Worm (Caenorhabditis elegans) whole organism, L1 larva: Measurements from ENCODE around the gene helq-1.

Source experiments
- C04F5.9 ChIP-seq: sonication (generic microtip); optimal IDR thresholded peaks from 2 replicates; lab custom pipeline; 2016; ENCODE audit warnings: missing genetic modification characterization, missing compliant biosample characterization
- C16A3.4 ChIP-seq: fragments of 150-350 bp; optimal IDR thresholded peaks from 2 replicates; lab custom pipeline; 2014; ENCODE audit warnings: missing biosample characterization, missing genetic modification characterization
- C34B4.2 ChIP-seq: sonication (generic microtip); optimal IDR thresholded peaks from 2 replicates; lab custom pipeline; 2017; ENCODE audit warnings: mild to moderate bottlenecking, missing genetic modification characterization, missing compliant biosample characterization
- F16B12.6 ChIP-seq: fragments of 150-350 bp; optimal IDR thresholded peaks from 2 replicates; lab custom pipeline; 2014; ENCODE audit warnings: missing biosample characterization, missing genetic modification characterization
- aha-1 ChIP-seq: fragments of 150-350 bp; optimal IDR thresholded peaks from 2 replicates; lab custom pipeline; 2014; ENCODE audit warnings: missing biosample characterization, missing genetic modification characterization
- ama-1 ChIP-seq: fragments of 150-350 bp; optimal IDR thresholded peaks from 2 replicates; lab custom pipeline; 2014
- blmp-1 ChIP-seq: fragments of 150-350 bp; optimal IDR thresholded peaks from 2 replicates; lab custom pipeline; 2014; ENCODE audit warnings: missing biosample characterization, missing genetic modification characterization
- ceh-8 ChIP-seq: fragments of 200-800 bp; sonication (Bioruptor generic); optimal IDR thresholded peaks from 2 replicates; lab custom pipeline; 2018; ENCODE audit warnings: mild to moderate bottlenecking, missing genetic modification characterization, moderate library complexity, missing compliant biosample characterization
- ceh-88 ChIP-seq: fragments of 200-800 bp; sonication (Bioruptor generic); IDR thresholded peaks from 2 replicates; pipeline ENCODE4 v1.3.6; 2022; ENCODE audit warnings: missing genetic modification characterization, missing compliant biosample characterization
- ceh-90 ChIP-seq: sonication (generic microtip); optimal IDR thresholded peaks from 2 replicates; lab custom pipeline; 2016; ENCODE audit warnings: missing genetic modification characterization, missing compliant biosample characterization
- dpl-1 ChIP-seq, 3 experiments: fragments of 150-350 bp in 2 of 3; sonication (generic microtip) in 1 of 3; optimal IDR thresholded peaks; 2 replicates each; lab custom pipeline; 2014 to 2017; ENCODE audit warnings: missing biosample characterization in 3 of 3, missing genetic modification characterization in 3 of 3, missing genetic modification reagents in 3 of 3
- efl-1 ChIP-seq, 4 experiments: fragments of 150-350 bp; optimal IDR thresholded peaks in 3 of 4; peaks in 1 of 4; 1 replicate in 1 of 4; 2 replicates in 3 of 4; lab custom pipeline; 2014; ENCODE audit warnings: missing biosample characterization in 2 of 4, missing genetic modification characterization in 2 of 4, missing genetic modification reagents in 2 of 4
- efl-3 ChIP-seq: fragments of 200-800 bp; sonication (Bioruptor generic); optimal IDR thresholded peaks from 2 replicates; lab custom pipeline; 2018; ENCODE audit warnings: mild to moderate bottlenecking, missing genetic modification characterization, missing compliant biosample characterization
- egl-13 ChIP-seq: sonication (generic microtip); optimal IDR thresholded peaks from 2 replicates; lab custom pipeline; 2016; ENCODE audit warnings: missing genotype, missing genetic modification reagents, missing genetic modification characterization, missing compliant biosample characterization
- egl-27 ChIP-seq, 2 experiments: fragments of 150-350 bp in 1 of 2; sonication (generic microtip); optimal IDR thresholded peaks; 3 replicates each; lab custom pipeline; 2017 to 2018; ENCODE audit warnings: missing biosample characterization in 2 of 2, missing genetic modification characterization in 2 of 2, missing genetic modification reagents in 2 of 2
- elt-2 ChIP-seq: sonication (generic microtip); optimal IDR thresholded peaks from 2 replicates; lab custom pipeline; 2016; ENCODE audit warnings: missing genetic modification characterization, mild to moderate bottlenecking, inconsistent platforms, missing compliant biosample characterization, missing genetic modification reagents
- elt-3 ChIP-seq, 6 experiments: fragments of 150-350 bp in 1 of 6; sonication (generic microtip); optimal IDR thresholded peaks; 2 replicates each; lab custom pipeline; 2017 to 2018; ENCODE audit warnings: missing biosample characterization in 6 of 6, missing genetic modification characterization in 6 of 6, inconsistent platforms in 1 of 6
- ets-5 ChIP-seq: fragments of 200-800 bp; sonication (Bioruptor generic); IDR thresholded peaks from 2 replicates; pipeline ENCODE4 v1.3.6; 2022; ENCODE audit warnings: missing genetic modification characterization, missing compliant biosample characterization
- fkh-4 ChIP-seq: sonication (generic microtip); optimal IDR thresholded peaks from 2 replicates; lab custom pipeline; 2016; ENCODE audit warnings: missing compliant biosample characterization, missing genetic modification characterization, borderline replicate concordance
- fkh-8 ChIP-seq: sonication (generic microtip); optimal IDR thresholded peaks from 2 replicates; lab custom pipeline; 2016; ENCODE audit warnings: mild to moderate bottlenecking, missing genetic modification characterization, missing compliant biosample characterization
- hlh-17 ChIP-seq: fragments of 200-800 bp; sonication (Bioruptor generic); optimal IDR thresholded peaks from 2 replicates; lab custom pipeline; 2018; ENCODE audit warnings: missing genetic modification characterization, mild to moderate bottlenecking, missing compliant biosample characterization, moderate library complexity, borderline replicate concordance
- hlh-4 ChIP-seq: sonication (generic microtip); optimal IDR thresholded peaks from 2 replicates; lab custom pipeline; 2016; ENCODE audit warnings: mild to moderate bottlenecking, missing genetic modification characterization, missing compliant biosample characterization
- hpl-2 ChIP-seq: fragments of 150-350 bp; optimal IDR thresholded peaks from 2 replicates; lab custom pipeline; 2014; ENCODE audit warnings: missing biosample characterization, missing genetic modification reagents, missing genetic modification characterization
- lin-13 ChIP-seq: fragments of 150-350 bp; optimal IDR thresholded peaks from 2 replicates; lab custom pipeline; 2014; ENCODE audit warnings: missing biosample characterization, missing genetic modification reagents, missing genetic modification characterization
- lin-14 ChIP-seq: fragments of 200-800 bp; sonication (Bioruptor generic); optimal IDR thresholded peaks from 2 replicates; lab custom pipeline; 2018; ENCODE audit warnings: mild to moderate bottlenecking, missing genetic modification characterization, moderate library complexity, missing compliant biosample characterization
- lin-15B ChIP-seq: fragments of 150-350 bp; sonication (generic microtip); optimal IDR thresholded peaks from 3 replicates; lab custom pipeline; 2014; ENCODE audit warnings: missing biosample characterization, missing genetic modification characterization
- lsy-2 ChIP-seq, 2 experiments: fragments of 150-350 bp; optimal IDR thresholded peaks; 2 replicates each; lab custom pipeline; 2014; ENCODE audit warnings: missing biosample characterization in 2 of 2, missing genetic modification characterization in 2 of 2
- mdl-1 ChIP-seq, 2 experiments: fragments of 150-350 bp; optimal IDR thresholded peaks; 2 replicates each; lab custom pipeline; 2014 to 2017; ENCODE audit warnings: missing biosample characterization in 2 of 2, missing genetic modification characterization in 2 of 2, inconsistent platforms in 1 of 2
- mep-1 ChIP-seq: fragments of 150-350 bp; optimal IDR thresholded peaks from 2 replicates; lab custom pipeline; 2014; ENCODE audit warnings: missing biosample characterization, missing genetic modification characterization
- nhr-11 ChIP-seq: fragments of 150-350 bp; optimal IDR thresholded peaks from 2 replicates; lab custom pipeline; 2014; ENCODE audit warnings: missing biosample characterization, missing genetic modification characterization
- nhr-19 ChIP-seq: fragments of 200-800 bp; sonication (Bioruptor generic); conservative IDR thresholded peaks from 2 replicates; pipeline ENCODE4 v1.3.6; 2022; ENCODE audit warnings: missing genetic modification characterization, missing compliant biosample characterization
- nhr-20 ChIP-seq: sonication (generic microtip); optimal IDR thresholded peaks from 2 replicates; lab custom pipeline; 2016; ENCODE audit warnings: mild to moderate bottlenecking, missing genetic modification characterization, missing compliant biosample characterization
- nhr-47 ChIP-seq: sonication (generic microtip); optimal IDR thresholded peaks from 2 replicates; lab custom pipeline; 2016; ENCODE audit warnings: mild to moderate bottlenecking, missing genetic modification characterization, moderate library complexity, missing compliant biosample characterization
- nhr-71 ChIP-seq: sonication (generic microtip); optimal IDR thresholded peaks from 2 replicates; lab custom pipeline; 2016; ENCODE audit warnings: mild to moderate bottlenecking, missing genetic modification characterization, moderate library complexity, missing compliant biosample characterization
- nhr-76 ChIP-seq: sonication (generic microtip); optimal IDR thresholded peaks from 2 replicates; lab custom pipeline; 2017; ENCODE audit warnings: missing biosample characterization, missing genetic modification characterization
- nhr-90 ChIP-seq: sonication (generic microtip); optimal IDR thresholded peaks from 2 replicates; lab custom pipeline; 2016; ENCODE audit warnings: mild to moderate bottlenecking, missing genetic modification characterization, missing compliant biosample characterization; ENCODE audit not compliant: poor library complexity
- pax-3 ChIP-seq: fragments of 200-800 bp; sonication (Bioruptor generic); optimal IDR thresholded peaks from 2 replicates; lab custom pipeline; 2018; ENCODE audit warnings: mild to moderate bottlenecking, missing genetic modification characterization, moderate library complexity, missing compliant biosample characterization
- pqm-1 ChIP-seq: sonication (generic microtip); optimal IDR thresholded peaks from 3 replicates; lab custom pipeline; 2017; ENCODE audit warnings: missing biosample characterization, missing genetic modification characterization
- snpc-4 ChIP-seq: fragments of 150-350 bp; optimal IDR thresholded peaks from 2 replicates; lab custom pipeline; 2014; ENCODE audit warnings: missing biosample characterization, missing genetic modification characterization
- snu-23 ChIP-seq: sonication (generic microtip); optimal IDR thresholded peaks from 2 replicates; lab custom pipeline; 2016; ENCODE audit warnings: missing genetic modification characterization, missing compliant biosample characterization
- sup-37 ChIP-seq: fragments of 200-800 bp; sonication (Bioruptor generic); optimal IDR thresholded peaks from 2 replicates; lab custom pipeline; 2018; ENCODE audit warnings: mild to moderate bottlenecking, missing genetic modification characterization, missing compliant biosample characterization
- swsn-7 ChIP-seq: sonication (generic microtip); optimal IDR thresholded peaks from 2 replicates; lab custom pipeline; 2016; ENCODE audit warnings: missing genetic modification characterization, missing compliant biosample characterization
- tbx-2 ChIP-seq: sonication (generic microtip); optimal IDR thresholded peaks from 2 replicates; lab custom pipeline; 2016; ENCODE audit warnings: missing genetic modification characterization, missing compliant biosample characterization
- tlp-1 ChIP-seq: fragments of 150-350 bp; optimal IDR thresholded peaks from 2 replicates; lab custom pipeline; 2014; ENCODE audit warnings: missing biosample characterization, missing genetic modification characterization
- unc-30 ChIP-seq: sonication (generic microtip); optimal IDR thresholded peaks from 2 replicates; lab custom pipeline; 2017; ENCODE audit warnings: missing biosample characterization, missing genetic modification characterization
- unc-86 ChIP-seq: sonication (generic microtip); optimal IDR thresholded peaks from 2 replicates; lab custom pipeline; 2016; ENCODE audit warnings: missing genetic modification characterization, missing compliant biosample characterization
- unc-98 ChIP-seq: fragments of 200-800 bp; sonication (Bioruptor generic); IDR thresholded peaks from 2 replicates; pipeline ENCODE4 v1.3.6; 2022; ENCODE audit warnings: missing genetic modification characterization, missing compliant biosample characterization
- zip-4 ChIP-seq: fragments of 200-800 bp; sonication (Bioruptor generic); optimal IDR thresholded peaks from 2 replicates; lab custom pipeline; 2018; ENCODE audit warnings: mild to moderate bottlenecking, missing genetic modification characterization, moderate library complexity, missing compliant biosample characterization
- ztf-11 ChIP-seq, 2 experiments: sonication (generic microtip); optimal IDR thresholded peaks; 2 replicates each; lab custom pipeline; 2016 to 2017; ENCODE audit warnings: missing genetic modification characterization in 2 of 2, missing biosample characterization in 1 of 2, missing compliant biosample characterization in 1 of 2

The helq-1 gene

DNA sequence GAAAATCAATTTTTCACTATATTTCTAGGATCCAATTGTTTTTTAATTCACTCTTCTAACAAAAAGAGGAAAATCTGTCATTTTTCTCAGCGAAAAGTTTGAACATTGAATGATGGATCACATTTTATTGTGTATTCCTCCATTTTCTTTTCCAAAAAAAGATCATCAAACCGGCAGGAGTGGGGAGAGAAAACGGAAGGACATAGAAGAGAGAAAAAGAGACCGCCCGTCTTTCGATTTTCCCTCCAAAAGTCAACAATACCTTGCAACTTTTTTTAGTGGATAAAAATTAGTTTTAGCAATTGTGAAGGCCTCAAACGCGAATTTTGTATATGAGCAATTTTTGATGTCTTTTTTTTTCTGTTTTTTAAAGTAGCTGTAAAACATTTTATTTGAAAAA, 23.2 kb downstream of the helq-1 start:
- TF ChIP-seq snu-23 (GFP tag; lab: Kevin White, UChicago) (peak; percentile 23), ceh-88 (GFP tag; lab: Robert Waterston, UW) (no peak), nhr-90 (tag; lab: Kevin White, UChicago) (peak; percentile 27), blmp-1 (tag; lab: Kevin White, UChicago) (peak; percentile 86), efl-3 (GFP tag; lab: Kevin White, UChicago) (no peak), dpl-1 (GFP tag; optimal IDR thresholded peaks at IDR 0.05; lab: Kevin White, UChicago) (peak in 1 of 3 experiments; percentile 5), lin-14 (GFP tag; lab: Kevin White, UChicago) (peak; percentile 71)

ce11 chrIII:558832-559231, 28.1 kb downstream of the helq-1 start:
- TF ChIP-seq unc-30 (no peak), aha-1 (tag; lab: Kevin White, UChicago) (no peak), elt-2 (tag; lab: Kevin White, UChicago) (peak; percentile 65), egl-27 (tag; optimal IDR thresholded peaks at IDR 0.05; lab: Kevin White, UChicago) (no peak), pax-3 (no peak), nhr-11 (tag; lab: Kevin White, UChicago) (no peak), nhr-47 (tag; lab: Kevin White, UChicago) (peak; percentile 12), tlp-1 (tag; lab: Kevin White, UChicago) (no peak), mdl-1 (tag; optimal IDR thresholded peaks at IDR 0.05; lab: Kevin White, UChicago) (peak in 1 of 2 experiments; percentile 27), lin-14 (GFP tag; lab: Kevin White, UChicago) (peak; percentile 85), ets-5 (no peak), swsn-7 (peak; percentile 39), zip-4 (GFP tag; lab: Kevin White, UChicago) (no peak), unc-98 (GFP tag; lab: Robert Waterston, UW) (no peak), C16A3.4 (tag; lab: Kevin White, UChicago) (peak; percentile 24), hpl-2 (GFP tag; lab: Kevin White, UChicago) (no peak), hlh-4 (no peak), tbx-2 (tag; lab: Kevin White, UChicago) (no peak), ama-1 (lab: Kevin White, UChicago) (no peak), F16B12.6 (no peak), nhr-90 (tag; lab: Kevin White, UChicago) (peak; percentile 61), C04F5.9 (tag; lab: Kevin White, UChicago) (no peak), ceh-90 (tag; lab: Kevin White, UChicago) (no peak), blmp-1 (tag; lab: Kevin White, UChicago) (peak; percentile 66), ceh-88 (GFP tag; lab: Robert Waterston, UW) (no peak), pqm-1 (tag; lab: Kevin White, UChicago) (no peak), sup-37 (GFP tag; lab: Kevin White, UChicago) (no peak), hlh-17 (GFP tag; lab: Kevin White, UChicago) (no peak), ceh-8 (GFP tag; lab: Kevin White, UChicago) (no peak), C34B4.2 (no peak), elt-3 (tag; optimal IDR thresholded peaks at IDR 0.05; lab: Kevin White, UChicago) (no peak), efl-3 (GFP tag; lab: Kevin White, UChicago) (no peak), lin-15B (no peak), mep-1 (tag; lab: Kevin White, UChicago) (peak; percentile 55), snpc-4 (no peak), nhr-19 (GFP tag; lab: Robert Waterston, UW) (no peak), lsy-2 (tag; optimal IDR thresholded peaks at IDR 0.05; lab: Kevin White, UChicago) (peak in 1 of 2 experiments; percentile 27), unc-86 (tag; lab: Kevin White, UChicago) (no peak), nhr-76 (tag; lab: Kevin White, UChicago) (no peak), fkh-8 (no peak), egl-13 (no peak), lin-13 (GFP tag; lab: Kevin White, UChicago) (no peak), nhr-71 (tag; lab: Kevin White, UChicago) (no peak), efl-1 (optimal IDR thresholded peaks at IDR 0.05; lab: Kevin White, UChicago) (peak; percentile 16 to 47), efl-1 (GFP tag; optimal IDR thresholded peaks at IDR 0.05 in 1 of 2; lab: Kevin White, UChicago) (no peak), nhr-20 (tag; lab: Kevin White, UChicago) (peak; percentile 63), fkh-4 (no peak), snu-23 (GFP tag; lab: Kevin White, UChicago) (peak; percentile 70), ztf-11 (tag; optimal IDR thresholded peaks at IDR 0.05; lab: Kevin White, UChicago) (no peak)
